Worm (Caenorhabditis elegans) whole organism, L2 larva: ENCODE measurements around the gene pqn-65.

Experiments used
- ama-1 ChIP-seq: fragments of 150-350 bp; optimal IDR thresholded peaks from 2 replicates; lab custom pipeline; 2018; ENCODE audit warnings: inconsistent platforms
- skn-1 ChIP-seq: sonication (generic microtip); optimal IDR thresholded peaks from 2 replicates; lab custom pipeline; 2017; ENCODE audit warnings: missing biosample characterization, missing genetic modification characterization

DNA sequence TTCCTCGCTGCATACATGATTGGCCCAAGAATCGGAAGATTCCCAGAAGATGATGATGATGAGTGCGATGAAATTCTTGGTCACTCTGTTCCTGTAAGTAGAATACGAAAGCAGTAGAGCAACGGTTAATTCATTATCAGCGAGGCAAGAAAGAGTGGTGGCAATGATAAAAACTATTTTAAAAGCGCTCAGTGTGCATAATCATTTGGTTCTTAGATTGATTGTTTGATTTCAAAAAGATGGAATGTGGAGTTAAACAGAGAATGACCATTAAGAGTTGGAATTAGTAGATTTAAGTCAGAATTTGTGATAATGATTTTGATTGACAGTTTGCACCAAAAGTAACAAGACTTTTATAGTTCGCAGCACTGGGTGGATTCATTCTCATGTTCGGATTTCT lies 52.3 kb downstream of the pqn-65 start:
- TF ChIP-seq ama-1 (no peak), skn-1 (no peak)
